Fruit fly (Drosophila melanogaster) whole organism, embryonic: ENCODE results near the gene Hr4.

Experiments
- Adf1 ChIP-seq: fragments of 200-800 bp; sonication (Bioruptor generic); IDR thresholded peaks from 2 replicates; pipeline ENCODE4 v1.3.6; 2022; ENCODE audit warnings: missing biosample characterization, missing genetic modification characterization
- CG10366 ChIP-seq: fragments of 200-800 bp; sonication (Bioruptor generic); IDR thresholded peaks from 2 replicates; pipeline ENCODE4 v1.3.6; 2022; ENCODE audit warnings: missing biosample characterization, missing genetic modification characterization
- CG12659 ChIP-seq: fragments of 200-800 bp; sonication (Bioruptor generic); optimal IDR thresholded peaks from 3 replicates; lab custom pipeline; 2017; ENCODE audit warnings: mild to moderate bottlenecking, missing biosample characterization, missing genetic modification reagents, missing genetic modification characterization
- CG13624 ChIP-seq: fragments of 200-800 bp; sonication (Bioruptor generic); optimal IDR thresholded peaks from 2 replicates; lab custom pipeline; 2016; ENCODE audit warnings: missing biosample characterization, missing genetic modification characterization
- CG15073 ChIP-seq: fragments of 200-800 bp; sonication (Bioruptor generic); optimal IDR thresholded peaks from 2 replicates; lab custom pipeline; 2016; ENCODE audit warnings: missing biosample characterization, missing genetic modification characterization
- CG17361 ChIP-seq: fragments of 200-800 bp; sonication (Bioruptor generic); IDR thresholded peaks from 3 replicates; pipeline ENCODE4 v1.3.6; 2022; ENCODE audit warnings: missing biosample characterization, missing genetic modification characterization
- CG3065 ChIP-seq: fragments of 200-800 bp; sonication (Bioruptor generic); optimal IDR thresholded peaks from 2 replicates; lab custom pipeline; 2016; ENCODE audit warnings: missing biosample characterization, missing genetic modification characterization
- CG6813 ChIP-seq: fragments of 200-800 bp; sonication (Bioruptor generic); optimal IDR thresholded peaks from 2 replicates; lab custom pipeline; 2017; ENCODE audit warnings: missing biosample characterization, missing genetic modification characterization, mild to moderate bottlenecking, moderate library complexity, missing genetic modification reagents
- CG7271 ChIP-seq: fragments of 200-800 bp; sonication (Bioruptor generic); optimal IDR thresholded peaks from 2 replicates; lab custom pipeline; 2018; ENCODE audit warnings: missing biosample characterization, mild to moderate bottlenecking, missing genetic modification characterization, moderate library complexity
- CG7556 ChIP-seq: fragments of 200-800 bp; sonication (Bioruptor generic); optimal IDR thresholded peaks from 2 replicates; lab custom pipeline; 2017; ENCODE audit warnings: missing biosample characterization, mild to moderate bottlenecking, missing genetic modification characterization
- Chrac-16 ChIP-seq: fragments of 200-800 bp; sonication (Bioruptor generic); optimal IDR thresholded peaks from 3 replicates; lab custom pipeline; 2016; ENCODE audit warnings: missing biosample characterization, missing genetic modification characterization
- Dref ChIP-seq: fragments of 200-800 bp; sonication (Bioruptor generic); IDR thresholded peaks from 2 replicates; pipeline ENCODE4 v1.3.6; 2022; ENCODE audit warnings: missing biosample characterization, missing genetic modification characterization
- Elba2 ChIP-seq: fragments of 200-800 bp; sonication (Bioruptor generic); optimal IDR thresholded peaks from 3 replicates; lab custom pipeline; 2016; ENCODE audit warnings: missing biosample characterization, missing genetic modification characterization
- Fer3 ChIP-seq: fragments of 200-800 bp; sonication (Bioruptor generic); optimal IDR thresholded peaks from 2 replicates; lab custom pipeline; 2018; ENCODE audit warnings: missing biosample characterization, mild to moderate bottlenecking, missing genetic modification characterization, moderate library complexity
- Hmx ChIP-seq: fragments of 200-800 bp; sonication (Bioruptor generic); optimal IDR thresholded peaks from 2 replicates; lab custom pipeline; 2016; ENCODE audit warnings: missing biosample characterization, missing genetic modification characterization
- Myb ChIP-seq: fragments of 200-800 bp; sonication (Bioruptor generic); optimal IDR thresholded peaks from 2 replicates; lab custom pipeline; 2016; ENCODE audit warnings: missing biosample characterization, missing genetic modification characterization
- Nf-YC ChIP-seq: fragments of 200-800 bp; optimal IDR thresholded peaks from 3 replicates; lab custom pipeline; 2019; ENCODE audit warnings: missing biosample characterization, mild to moderate bottlenecking, missing genetic modification characterization, moderate library complexity
- PHDP ChIP-seq: fragments of 200-800 bp; sonication (Bioruptor generic); optimal IDR thresholded peaks from 3 replicates; lab custom pipeline; 2018; ENCODE audit warnings: missing biosample characterization, mild to moderate bottlenecking, missing genetic modification characterization, moderate library complexity
- Ravus ChIP-seq: fragments of 200-800 bp; sonication (Bioruptor generic); IDR thresholded peaks from 2 replicates; pipeline ENCODE4 v1.3.6; 2022; ENCODE audit warnings: missing biosample characterization, missing genetic modification characterization
- Scr ChIP-seq: fragments of 200-800 bp; sonication (Bioruptor generic); IDR thresholded peaks from 2 replicates; pipeline ENCODE4 v1.3.6; 2022; ENCODE audit warnings: missing biosample characterization, missing genetic modification characterization; ENCODE audit not compliant: partially characterized antibody
- Xrp1 ChIP-seq: fragments of 200-800 bp; sonication (Bioruptor generic); IDR thresholded peaks from 2 replicates; pipeline ENCODE4 v1.3.6; 2022; ENCODE audit warnings: missing biosample characterization, missing genetic modification characterization
- croc ChIP-seq: fragments of 200-800 bp; sonication (Bioruptor generic); conservative IDR thresholded peaks from 3 replicates; pipeline ENCODE4 v1.3.6; 2022; ENCODE audit warnings: missing biosample characterization, missing genetic modification characterization
- crol ChIP-seq: fragments of 200-800 bp; sonication (Bioruptor generic); IDR thresholded peaks from 2 replicates; pipeline ENCODE4 v1.3.6; 2022; ENCODE audit warnings: missing biosample characterization, missing genetic modification characterization
- cwo ChIP-seq: fragments of 200-800 bp; sonication (Bioruptor generic); optimal IDR thresholded peaks from 3 replicates; lab custom pipeline; 2017; ENCODE audit warnings: missing biosample characterization, missing genetic modification characterization, mild to moderate bottlenecking, moderate library complexity, missing genetic modification reagents
- exex ChIP-seq: fragments of 200-800 bp; sonication (Bioruptor generic); optimal IDR thresholded peaks from 4 replicates; lab custom pipeline; 2018; ENCODE audit warnings: missing biosample characterization, mild to moderate bottlenecking, missing genetic modification characterization, moderate library complexity
- gfzf ChIP-seq: fragments of 200-800 bp; sonication (Bioruptor generic); optimal IDR thresholded peaks from 2 replicates; lab custom pipeline; 2016; ENCODE audit warnings: missing biosample characterization, mild to moderate bottlenecking, missing genetic modification characterization, moderate library complexity
- grau ChIP-seq: fragments of 200-800 bp; optimal IDR thresholded peaks from 3 replicates; lab custom pipeline; 2019; ENCODE audit warnings: missing biosample characterization, mild to moderate bottlenecking, missing genetic modification characterization, moderate library complexity
- gsb ChIP-seq: fragments of 200-800 bp; sonication (Bioruptor generic); IDR thresholded peaks from 2 replicates; pipeline ENCODE4 v1.3.6; 2022; ENCODE audit warnings: missing biosample characterization, missing genetic modification characterization
- her ChIP-seq: fragments of 200-800 bp; sonication (Bioruptor generic); optimal IDR thresholded peaks from 2 replicates; lab custom pipeline; 2016; ENCODE audit warnings: missing biosample characterization, missing genetic modification characterization
- hkb ChIP-seq, 2 experiments: fragments of 200-800 bp in 1 of 2; fragments of >200 bp in 1 of 2; sonication (Bioruptor generic) in 1 of 2; IDR thresholded peaks in 1 of 2; optimal IDR thresholded peaks in 1 of 2; 2 replicates each; pipeline versions ENCODE4 v1.3.6 to Lab custom; 2017 to 2022; ENCODE audit warnings: missing biosample characterization in 1 of 2, missing genetic modification characterization in 1 of 2
- lilli ChIP-seq: fragments of 200-800 bp; sonication (Bioruptor generic); optimal IDR thresholded peaks from 3 replicates; lab custom pipeline; 2016; ENCODE audit warnings: missing biosample characterization, missing genetic modification characterization
- luna ChIP-seq: fragments of 200-800 bp; sonication (Bioruptor generic); optimal IDR thresholded peaks from 2 replicates; lab custom pipeline; 2016; ENCODE audit warnings: missing biosample characterization, missing genetic modification characterization
- mirr ChIP-seq: fragments of 200-800 bp; sonication (Bioruptor generic); optimal IDR thresholded peaks from 3 replicates; lab custom pipeline; 2018; ENCODE audit warnings: missing biosample characterization, mild to moderate bottlenecking, missing genetic modification characterization
- pan ChIP-seq, 4 experiments: fragments of >200 bp in 3 of 4; fragments of 200-800 bp in 1 of 4; sonication (Bioruptor generic) in 1 of 4; optimal IDR thresholded peaks in 3 of 4; IDR thresholded peaks in 1 of 4; 2 replicates each; pipeline versions ENCODE4 v1.3.6 to Lab custom; 2017 to 2022; ENCODE audit warnings: missing biosample characterization in 2 of 4, missing genetic modification characterization in 2 of 4, mixed read lengths in 1 of 4
- pum ChIP-seq: fragments of 200-800 bp; sonication (Bioruptor generic); optimal IDR thresholded peaks from 2 replicates; lab custom pipeline; 2016; ENCODE audit warnings: missing biosample characterization, missing genetic modification characterization
- pzg ChIP-seq: fragments of 200-800 bp; sonication (Bioruptor generic); optimal IDR thresholded peaks from 3 replicates; lab custom pipeline; 2018; ENCODE audit warnings: missing biosample characterization, mild to moderate bottlenecking, missing genetic modification characterization, moderate library complexity
- ro ChIP-seq: fragments of 200-800 bp; sonication (Bioruptor generic); IDR thresholded peaks from 2 replicates; pipeline ENCODE4 v1.3.6; 2022; ENCODE audit warnings: missing biosample characterization, missing genetic modification characterization
- sens ChIP-seq: fragments of 200-800 bp; sonication (Bioruptor generic); peaks from one replicate; lab custom pipeline; 2016; ENCODE audit warnings: missing biosample characterization, missing genetic modification characterization
- shn ChIP-seq: fragments of 200-800 bp; sonication (Bioruptor generic); optimal IDR thresholded peaks from 3 replicates; lab custom pipeline; 2016; ENCODE audit warnings: missing biosample characterization, missing genetic modification characterization
- sim ChIP-seq: fragments of 200-800 bp; sonication (Bioruptor generic); IDR thresholded peaks from 2 replicates; pipeline ENCODE4 v1.3.6; 2022; ENCODE audit warnings: missing biosample characterization, missing genetic modification characterization
- slou ChIP-seq: fragments of 200-800 bp; sonication (Bioruptor generic); optimal IDR thresholded peaks from 3 replicates; lab custom pipeline; 2016; ENCODE audit warnings: missing biosample characterization, missing genetic modification characterization
- sna ChIP-seq: fragments of 200-800 bp; sonication (Bioruptor generic); IDR thresholded peaks from 2 replicates; pipeline ENCODE4 v1.3.6; 2022; ENCODE audit warnings: missing biosample characterization, missing genetic modification characterization; ENCODE audit not compliant: partially characterized antibody
- so ChIP-seq: fragments of 200-800 bp; sonication (Bioruptor generic); IDR thresholded peaks from 3 replicates; pipeline ENCODE4 v1.3.6; 2022; ENCODE audit warnings: missing biosample characterization, missing genetic modification characterization
- stwl ChIP-seq: fragments of 200-800 bp; sonication (Bioruptor generic); optimal IDR thresholded peaks from 3 replicates; lab custom pipeline; 2018; ENCODE audit warnings: missing biosample characterization, mild to moderate bottlenecking, missing genetic modification characterization, moderate library complexity
- trem ChIP-seq: fragments of 200-800 bp; optimal IDR thresholded peaks from 3 replicates; lab custom pipeline; 2019; ENCODE audit warnings: missing biosample characterization, mild to moderate bottlenecking, missing genetic modification characterization, moderate library complexity
- unc-4 ChIP-seq: fragments of 200-800 bp; sonication (Bioruptor generic); IDR thresholded peaks from 2 replicates; pipeline ENCODE4 v1.3.6; 2022; ENCODE audit warnings: missing biosample characterization, missing genetic modification characterization; ENCODE audit not compliant: partially characterized antibody
- usp ChIP-seq: fragments of >200 bp; optimal IDR thresholded peaks from 2 replicates; lab custom pipeline; 2017; ENCODE audit warnings: missing biosample characterization, missing genetic modification characterization
- vvl ChIP-seq: fragments of 200-800 bp; sonication (Bioruptor generic); IDR thresholded peaks from 2 replicates; pipeline ENCODE4 v1.3.6; 2022; ENCODE audit warnings: missing biosample characterization, missing genetic modification characterization

Hr4 gene

DNA sequence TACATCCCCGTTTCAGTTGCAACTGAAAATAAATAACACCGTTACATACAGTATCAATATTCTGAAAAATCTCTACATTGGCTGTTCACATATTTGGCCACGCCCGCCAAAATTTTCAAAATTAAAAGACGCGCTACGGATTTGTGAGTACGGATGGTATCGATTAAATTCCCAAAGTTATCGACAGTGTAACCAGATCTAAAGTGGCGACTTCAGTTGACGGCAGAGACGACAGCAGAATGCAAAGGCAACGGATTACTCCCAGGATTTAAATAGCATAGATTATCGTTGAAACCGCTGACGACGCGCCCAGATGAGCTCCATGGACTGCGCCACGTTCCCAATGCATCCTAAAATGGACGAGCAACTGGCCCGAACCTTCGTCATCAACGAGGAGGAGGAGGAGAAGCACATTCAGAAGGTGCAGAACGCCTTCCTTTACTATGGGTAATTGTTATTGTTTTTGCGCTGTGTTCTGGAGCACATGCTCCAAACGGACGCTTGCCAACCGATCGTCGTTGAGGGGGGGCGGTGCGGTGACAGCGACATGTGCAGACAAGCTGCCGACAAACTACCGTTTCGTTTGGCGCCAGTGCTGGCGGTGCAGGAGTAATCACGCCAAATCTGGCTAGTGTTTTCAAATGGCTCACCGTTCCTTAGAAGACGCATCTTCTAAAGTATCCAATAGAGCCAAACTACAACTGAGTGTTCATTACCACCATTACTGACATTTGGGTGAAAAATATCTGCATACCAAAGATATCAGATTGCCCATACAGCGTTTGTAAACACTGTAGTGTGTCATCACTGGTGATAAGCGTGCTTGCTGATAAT lies 14.1 kb upstream of the Hr4 start, which contains the start of gene CG11596 (continued):
- TF ChIP-seq lilli: peak; percentile 4
- TF ChIP-seq pum (GFP tag; lab: Kevin White, UChicago): no peak
- TF ChIP-seq stwl (tag; lab: Kevin White, UChicago): peak; percentile 30
- TF ChIP-seq mirr (GFP tag; lab: Kevin White, UChicago): peak; percentile 28
- TF ChIP-seq Hmx (GFP tag; lab: Kevin White, UChicago): no peak
- peak; percentile 9 for TF ChIP-seq Fer3
- no peak for TF ChIP-seq CG15073 (GFP tag; lab: Kevin White, UChicago)
- TF ChIP-seq so (GFP tag; lab: Robert Waterston, UW): 0 out of 3 replicates have a peak, but pooled peaks have one; percentile 47
- TF ChIP-seq shn (GFP tag; lab: Kevin White, UChicago): peak; percentile 33
- peak; percentile 73 for TF ChIP-seq crol (GFP tag; lab: Robert Waterston, UW)
- TF ChIP-seq Ravus (GFP tag; lab: Robert Waterston, UW): no peak
- TF ChIP-seq sna (GFP tag; lab: Robert Waterston, UW): 0 out of 2 replicates have a peak, but pooled peaks have one; percentile 34
- TF ChIP-seq Nf-YC (tag; lab: Kevin White, UChicago): peak; percentile 20
- TF ChIP-seq exex (tag; lab: Kevin White, UChicago): peak; percentile 58
- TF ChIP-seq unc-4 (GFP tag; lab: Robert Waterston, UW): peak; percentile 35; the same call in 1 of the 2 replicates
- peak; percentile 60 for TF ChIP-seq Adf1 (GFP tag; lab: Robert Waterston, UW)
- no peak for TF ChIP-seq pan (optimal IDR thresholded peaks at IDR 0.05; lab: Kevin White, UChicago)
- no peak for TF ChIP-seq pan (GFP tag; optimal IDR thresholded peaks at IDR 0.05 in 1 of 2, IDR thresholded peaks at IDR 0.05 in 1 of 2)
- 0 out of 2 replicates have a peak, but pooled peaks have one; percentile 21 for TF ChIP-seq Scr
- TF ChIP-seq PHDP (tag; lab: Kevin White, UChicago): peak; percentile 1
- peak; percentile 79 for TF ChIP-seq Dref (GFP tag; lab: Robert Waterston, UW)
- no peak for TF ChIP-seq slou (GFP tag; lab: Kevin White, UChicago)
- peak; percentile 1 for TF ChIP-seq CG7271 (tag; lab: Kevin White, UChicago)
- peak; percentile 12 for TF ChIP-seq grau (tag; lab: Kevin White, UChicago)
- TF ChIP-seq CG17361: 0 out of 3 replicates have a peak, but pooled peaks have one; percentile 28
- peak; percentile 46 for TF ChIP-seq trem (tag; lab: Kevin White, UChicago)
- no peak for TF ChIP-seq gsb (GFP tag; lab: Robert Waterston, UW)
- TF ChIP-seq CG13624 (GFP tag; lab: Kevin White, UChicago): no peak
- TF ChIP-seq Myb (GFP tag; lab: Kevin White, UChicago): peak; percentile 55
- peak; percentile 3 for TF ChIP-seq CG3065 (GFP tag; lab: Kevin White, UChicago)
- peak; percentile 61 for TF ChIP-seq cwo (GFP tag; lab: Kevin White, UChicago)
- TF ChIP-seq vvl (GFP tag; lab: Robert Waterston, UW): peak; percentile 22; the same call in 1 of the 2 replicates
- peak; percentile 99 for TF ChIP-seq her (GFP tag; lab: Kevin White, UChicago)
- TF ChIP-seq Chrac-16 (GFP tag; lab: Kevin White, UChicago): no peak
- no peak for TF ChIP-seq usp
- TF ChIP-seq gfzf (GFP tag; lab: Kevin White, UChicago): peak; percentile 82
- TF ChIP-seq ro: no peak
- TF ChIP-seq sim: no peak
- peak; percentile 56 for TF ChIP-seq sens
- peak; percentile 65 for TF ChIP-seq pzg
- TF ChIP-seq croc: no peak
- TF ChIP-seq CG6813: no peak
- TF ChIP-seq CG10366: peak; percentile 20; the same call in 1 of the 2 replicates
- TF ChIP-seq Elba2: no peak
- TF ChIP-seq CG7556 (GFP tag; lab: Kevin White, UChicago): no peak
- TF ChIP-seq Xrp1: peak; percentile 13; the same call in 1 of the 2 replicates
- TF ChIP-seq hkb (optimal IDR thresholded peaks at IDR 0.05; lab: Kevin White, UChicago): no peak
- TF ChIP-seq hkb (GFP tag; IDR thresholded peaks at IDR 0.05; lab: Robert Waterston, UW): 0 out of 2 replicates have a peak, but pooled peaks have one; percentile 26
- TF ChIP-seq CG12659: peak; percentile 23
- TF ChIP-seq luna (GFP tag; lab: Kevin White, UChicago): no peak
